Worm (Caenorhabditis elegans): ENCODE measurements around the gene fbxb-72.

The fbxb-72 gene

DNA sequence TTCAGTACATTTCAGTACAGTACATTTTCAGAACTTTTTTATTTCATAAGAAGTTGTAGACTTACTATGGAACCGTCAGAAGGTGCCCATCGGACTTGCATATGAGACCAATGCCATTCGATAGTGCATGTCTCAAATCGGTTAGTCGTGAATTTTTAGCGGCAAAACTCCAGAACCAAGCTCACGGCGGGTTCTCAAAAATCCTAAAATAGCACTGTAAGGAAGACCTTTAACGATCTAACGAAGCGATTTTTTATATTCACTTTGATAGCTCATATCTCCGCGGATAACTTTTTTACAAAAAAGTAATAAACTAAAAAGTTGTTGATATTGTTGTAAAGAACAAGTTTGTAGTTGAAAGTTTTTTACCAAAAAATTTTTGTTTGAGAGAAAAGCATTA, 49.5 kb downstream of the fbxb-72 start, which contains the start of gene sru-25:
sru-25 (minus strand) TSS at position 101 of the 400 bp plus-strand sequence.
- TF ChIP-seq ztf-16 (tag; optimal IDR thresholded peaks at IDR 0.05): no peak
- TF ChIP-seq lin-11 (tag; optimal IDR thresholded peaks at IDR 0.05): no peak
- TF ChIP-seq ceh-2 (tag; optimal IDR thresholded peaks at IDR 0.05): no peak
- TF ChIP-seq dmd-4 (tag; optimal IDR thresholded peaks at IDR 0.05; ENCODE audit: borderline replicate concordance): no peak
- TF ChIP-seq che-1 (tag; optimal IDR thresholded peaks at IDR 0.05): no peak
- no peak for TF ChIP-seq T23F11.4 (GFP tag; optimal IDR thresholded peaks at IDR 0.05)
- TF ChIP-seq ceh-48 (tag; optimal IDR thresholded peaks at IDR 0.05): no peak
- no peak for TF ChIP-seq ceh-9 (tag; optimal IDR thresholded peaks at IDR 0.05)
- no peak for TF ChIP-seq pat-9 (tag; optimal IDR thresholded peaks at IDR 0.05)

All from whole organism, late embryonic.